Fruit fly (Drosophila melanogaster): ENCODE measurements around the gene CG13995.

DNA sequence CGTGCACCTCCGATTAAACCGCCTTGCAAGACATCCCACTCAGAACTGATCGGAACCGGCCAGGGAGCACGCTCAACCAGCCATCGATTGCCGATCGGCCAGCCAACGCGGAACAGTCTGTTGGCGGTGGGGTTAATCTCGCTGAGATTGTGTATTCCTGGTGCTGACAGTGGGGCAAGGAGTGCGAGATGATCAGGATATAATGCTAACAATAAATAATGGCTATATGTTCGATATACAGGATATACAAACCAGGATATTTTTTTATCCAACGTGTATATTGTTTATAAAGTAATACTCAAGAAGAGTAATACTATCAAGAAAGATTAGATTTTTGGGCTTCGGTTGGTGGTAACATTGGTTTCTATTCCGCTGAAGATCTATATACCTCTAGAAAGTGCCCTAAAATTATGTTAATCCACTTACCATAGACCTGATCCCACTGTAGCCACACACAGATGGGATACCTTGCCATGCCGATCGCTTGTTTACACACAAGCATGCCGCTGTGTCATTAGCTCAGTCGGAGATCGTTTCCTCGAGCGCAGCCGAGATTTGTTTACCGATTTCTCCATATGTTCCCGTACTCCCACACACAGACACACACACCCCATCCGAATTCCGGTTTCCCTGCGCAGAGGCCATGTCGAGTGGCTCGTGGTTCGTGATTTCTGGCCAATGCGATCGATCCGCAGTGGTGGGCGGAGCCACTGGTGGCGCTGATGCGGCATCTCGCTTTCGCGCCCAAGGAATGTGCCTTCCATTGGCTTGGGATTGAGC, 34.6 kb upstream of the CG13995 start, which contains the start of gene H2.0:
- no peak for TF ChIP-seq CG8478 (optimal IDR thresholded peaks at IDR 0.05)
- no peak for TF ChIP-seq psq (optimal IDR thresholded peaks at IDR 0.05)
- TF ChIP-seq usp (GFP tag; optimal IDR thresholded peaks at IDR 0.05), result no peak
- no peak for TF ChIP-seq Dll (optimal IDR thresholded peaks at IDR 0.05)
- TF ChIP-seq EcR (GFP tag; optimal IDR thresholded peaks at IDR 0.05), result no peak

Measured in whole organism.